Fruit fly (Drosophila melanogaster): ENCODE data around the gene elm.

The elm gene

dm6 chr3R:5648569-5649476, 5.8 kb downstream of the elm start, which contains the start of the genes MTA1-like and Sec23 (continued):
- TF ChIP-seq knrl (GFP tag; IDR thresholded peaks at IDR 0.05; ENCODE audit: partially characterized antibody) (peak; percentile 98), Doc2 (GFP tag; IDR thresholded peaks at IDR 0.05) (no peak), hbn (GFP tag; IDR thresholded peaks at IDR 0.05; ENCODE audit: partially characterized antibody) (peak; percentile 88), Ptx1 (GFP tag; IDR thresholded peaks at IDR 0.05) (peak; percentile 32; the same call in 1 of the 2 replicates), CG17802 (tag; optimal IDR thresholded peaks at IDR 0.05) (peak; percentile 27), CG3847 (GFP tag; IDR thresholded peaks at IDR 0.05) (peak; percentile 61), ara (GFP tag; IDR thresholded peaks at IDR 0.05) (no peak), CG4854 (GFP tag; optimal IDR thresholded peaks at IDR 0.05) (no peak), kay (GFP tag; optimal IDR thresholded peaks at IDR 0.05) (no peak), CG8281 (tag; optimal IDR thresholded peaks at IDR 0.05) (no peak), CG11398 (GFP tag; optimal IDR thresholded peaks at IDR 0.05) (no peak), CG12104 (GFP tag; optimal IDR thresholded peaks at IDR 0.05) (peak; percentile 53), tap (tag; optimal IDR thresholded peaks at IDR 0.05) (peak; percentile 46), gfzf (GFP tag; optimal IDR thresholded peaks at IDR 0.05) (peak; percentile 13), CG17361 (GFP tag; IDR thresholded peaks at IDR 0.05) (peak; percentile 86), br (optimal IDR thresholded peaks at IDR 0.05) (no peak), CG18262 (tag; optimal IDR thresholded peaks at IDR 0.05) (peak; percentile 75), CG17568 (GFP tag; optimal IDR thresholded peaks at IDR 0.05) (no peak), Hr78 (GFP tag; optimal IDR thresholded peaks at IDR 0.05) (no peak), chif (GFP tag; optimal IDR thresholded peaks at IDR 0.05) (no peak), p53 (GFP tag; optimal IDR thresholded peaks at IDR 0.05) (no peak), ssp (GFP tag; IDR thresholded peaks at IDR 0.05) (peak; percentile 49; the same call in 1 of the 2 replicates), Bgb (GFP tag; IDR thresholded peaks at IDR 0.05; ENCODE audit: partially characterized antibody) (peak; percentile 88), chinmo (GFP tag; IDR thresholded peaks at IDR 0.05; ENCODE audit: partially characterized antibody) (peak; percentile 96), da (GFP tag; optimal IDR thresholded peaks at IDR 0.05) (no peak), maf-S (GFP tag; optimal IDR thresholded peaks at IDR 0.05) (no peak), slp2 (GFP tag; optimal IDR thresholded peaks at IDR 0.05) (no peak), en (GFP tag; optimal IDR thresholded peaks at IDR 0.05) (no peak), CG16779 (GFP tag; IDR thresholded peaks at IDR 0.05) (no peak), lov (optimal IDR thresholded peaks at IDR 0.05) (no peak), lov (GFP tag; IDR thresholded peaks at IDR 0.05) (no peak), Bteb2 (GFP tag; optimal IDR thresholded peaks at IDR 0.05) (no peak), CG4404 (GFP tag; IDR thresholded peaks at IDR 0.05) (peak; percentile 35; the same call in 1 of the 2 replicates), gcm (GFP tag; optimal IDR thresholded peaks at IDR 0.05) (no peak), toy (GFP tag; IDR thresholded peaks at IDR 0.05) (no peak), Ets97D (GFP tag; optimal IDR thresholded peaks at IDR 0.05) (peak; percentile 64), trem (tag; optimal IDR thresholded peaks at IDR 0.05) (peak; percentile 75), Awh (GFP tag; IDR thresholded peaks at IDR 0.05) (no peak), gem (tag; optimal IDR thresholded peaks at IDR 0.05) (peak; percentile 76), CG18599 (GFP tag; optimal IDR thresholded peaks at IDR 0.05) (peak; percentile 38), run (tag; optimal IDR thresholded peaks at IDR 0.05) (no peak), Fer3 (tag; optimal IDR thresholded peaks at IDR 0.05) (peak; percentile 8), CG3281 (GFP tag; optimal IDR thresholded peaks at IDR 0.05) (peak; percentile 4), mam (GFP tag; optimal IDR thresholded peaks at IDR 0.05) (peak; percentile 53), CG8944 (GFP tag; optimal IDR thresholded peaks at IDR 0.05) (no peak), hkb (optimal IDR thresholded peaks at IDR 0.05) (no peak), hkb (GFP tag; IDR thresholded peaks at IDR 0.05) (no peak), crc (GFP tag; optimal IDR thresholded peaks at IDR 0.05) (no peak), az2 (GFP tag; optimal IDR thresholded peaks at IDR 0.05) (peak; percentile 44), NC2β (GFP tag; optimal IDR thresholded peaks at IDR 0.05) (peak; percentile 1)

Measured in whole organism, embryonic.